Worm (Caenorhabditis elegans): ENCODE results near the gene T10F2.5.

DNA sequence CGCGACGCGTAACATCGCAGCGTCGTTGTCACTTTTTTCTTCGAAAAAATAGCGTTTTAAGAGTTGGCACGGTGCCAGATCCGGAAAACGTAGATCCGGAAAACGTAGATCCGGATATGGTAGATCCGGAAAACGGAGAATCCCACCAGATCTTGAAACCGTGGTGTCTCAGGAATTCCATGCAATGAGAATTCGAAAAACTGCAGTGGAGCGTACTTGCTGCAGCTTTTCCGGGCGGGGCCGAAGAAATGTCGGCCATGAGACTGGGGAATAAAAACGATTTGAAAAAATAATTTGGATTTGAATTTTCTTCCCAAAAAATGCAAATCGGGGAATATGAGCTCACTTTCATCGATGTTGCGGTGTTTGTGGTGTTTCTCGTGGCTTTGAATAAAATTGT is 13.1 kb upstream of the T10F2.5 start, which contains the start of gene K10D2.5:
- TF ChIP-seq ceh-13 (GFP tag; optimal IDR thresholded peaks at IDR 0.05): peak; percentile 10
- TF ChIP-seq ama-1 (optimal IDR thresholded peaks at IDR 0.05): no peak
- peak; percentile 16 for TF ChIP-seq aly-1 (tag; optimal IDR thresholded peaks at IDR 0.05)
- peak; percentile 60; the same call in 1 of the 2 replicates for TF ChIP-seq scrt-1 (GFP tag; IDR thresholded peaks at IDR 0.05)
- TF ChIP-seq sea-1 (GFP tag; conservative IDR thresholded peaks at IDR 0.05): peak; percentile 81
- peak; percentile 75 for TF ChIP-seq flt-1 (GFP tag; IDR thresholded peaks at IDR 0.05)
- TF ChIP-seq hmbx-1 (tag; optimal IDR thresholded peaks at IDR 0.05): no peak
- peak; percentile 88 for TF ChIP-seq pes-1 (GFP tag; IDR thresholded peaks at IDR 0.05)

Data from whole organism, early embryonic.